Worm (Caenorhabditis elegans) whole organism, early embryonic: ENCODE data around the gene pir-1.

Experiments used
- B0310.2 ChIP-seq: sonication (generic microtip); optimal IDR thresholded peaks from 2 replicates; lab custom pipeline; 2016; ENCODE audit warnings: mild to moderate bottlenecking, missing genetic modification characterization, missing compliant biosample characterization
- F13C5.2 ChIP-seq: sonication (generic microtip); optimal IDR thresholded peaks from 2 replicates; lab custom pipeline; 2017; ENCODE audit warnings: mild to moderate bottlenecking, missing genetic modification characterization, inconsistent platforms, missing compliant biosample characterization
- aly-1 ChIP-seq: sonication (generic microtip); optimal IDR thresholded peaks from 2 replicates; lab custom pipeline; 2016; ENCODE audit warnings: missing genetic modification characterization, missing compliant biosample characterization
- ama-1 ChIP-seq: fragments of 150-350 bp; optimal IDR thresholded peaks from 2 replicates; lab custom pipeline; 2014
- ceh-13 ChIP-seq: fragments of 200-800 bp; sonication (Bioruptor generic); optimal IDR thresholded peaks from 2 replicates; lab custom pipeline; 2018; ENCODE audit warnings: mild to moderate bottlenecking, missing genetic modification characterization, missing compliant biosample characterization
- ceh-36 ChIP-seq: sonication (generic microtip); optimal IDR thresholded peaks from 2 replicates; lab custom pipeline; 2016; ENCODE audit warnings: missing genetic modification characterization, inconsistent platforms, missing compliant biosample characterization
- ets-7 ChIP-seq: sonication (generic microtip); optimal IDR thresholded peaks from 2 replicates; lab custom pipeline; 2016; ENCODE audit warnings: missing genotype, missing genetic modification characterization, missing compliant biosample characterization
- flt-1 ChIP-seq: fragments of 200-800 bp; sonication (Bioruptor generic); IDR thresholded peaks from 2 replicates; pipeline ENCODE4 v1.3.6; 2022; ENCODE audit warnings: missing genetic modification characterization, missing compliant biosample characterization
- hmbx-1 ChIP-seq: sonication (generic microtip); optimal IDR thresholded peaks from 2 replicates; lab custom pipeline; 2016; ENCODE audit warnings: mild to moderate bottlenecking, missing genetic modification characterization, missing compliant biosample characterization
- hmg-4 ChIP-seq: fragments of 200-800 bp; sonication (Bioruptor generic); optimal IDR thresholded peaks from 2 replicates; lab custom pipeline; 2018; ENCODE audit warnings: mild to moderate bottlenecking, missing genetic modification characterization, missing compliant biosample characterization
- hnd-1 ChIP-seq: sonication (generic microtip); optimal IDR thresholded peaks from 2 replicates; lab custom pipeline; 2016; ENCODE audit warnings: missing genetic modification characterization, missing compliant biosample characterization
- pes-1 ChIP-seq: fragments of 200-800 bp; sonication (Bioruptor generic); IDR thresholded peaks from 2 replicates; pipeline ENCODE4 v1.3.6; 2022; ENCODE audit warnings: missing genetic modification reagents, missing genetic modification characterization, missing compliant biosample characterization
- scrt-1 ChIP-seq: fragments of 200-800 bp; sonication (Bioruptor generic); IDR thresholded peaks from 2 replicates; pipeline ENCODE4 v1.3.6; 2022; ENCODE audit warnings: missing genetic modification characterization, missing compliant biosample characterization
- sea-1 ChIP-seq: fragments of 200-800 bp; sonication (Bioruptor generic); conservative IDR thresholded peaks from 2 replicates; pipeline ENCODE4 v1.3.6; 2022; ENCODE audit warnings: missing genetic modification characterization, missing compliant biosample characterization
- tbx-11 ChIP-seq: fragments of 200-800 bp; sonication (Bioruptor generic); IDR thresholded peaks from 2 replicates; pipeline ENCODE4 v1.3.6; 2022; ENCODE audit warnings: missing genetic modification characterization, missing compliant biosample characterization
- tbx-37 ChIP-seq: fragments of 200-800 bp; sonication (Bioruptor generic); conservative IDR thresholded peaks from 2 replicates; pipeline ENCODE4 v1.3.6; 2022; ENCODE audit warnings: missing genetic modification reagents, missing genetic modification characterization, missing compliant biosample characterization
- tra-4 ChIP-seq: sonication (generic microtip); optimal IDR thresholded peaks from 2 replicates; lab custom pipeline; 2017; ENCODE audit warnings: missing genetic modification characterization, missing compliant biosample characterization

pir-1 gene

DNA sequence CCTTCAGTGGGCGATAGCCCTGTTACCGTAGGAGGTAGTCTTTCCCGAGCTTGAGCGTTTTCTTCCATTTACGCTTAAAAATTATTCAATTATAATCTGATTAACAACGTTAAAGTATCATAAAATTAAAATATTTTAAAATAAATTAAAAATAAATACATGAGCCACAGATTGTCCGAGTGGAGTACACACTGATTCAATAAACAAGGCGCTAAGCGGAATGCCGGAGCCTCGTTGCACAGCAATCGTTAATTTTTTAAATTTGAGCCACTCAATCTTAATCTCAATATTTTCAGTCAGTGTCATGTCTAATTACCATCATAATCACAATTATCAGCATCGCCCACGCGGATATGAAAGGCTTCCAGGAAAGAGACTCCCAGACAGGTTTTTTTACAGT, at the start of gene pir-1, which contains the start of gene sec-5:
Gene pir-1 (plus strand): TSS at position 221 of the 400 bp plus-strand sequence.
Gene sec-5 (minus strand): TSS at position 73 of the 400 bp plus-strand sequence.
- TF ChIP-seq ama-1 (lab: Kevin White, UChicago) (no peak), hmg-4 (GFP tag; lab: Kevin White, UChicago) (no peak), B0310.2 (tag; lab: Kevin White, UChicago) (no peak), F13C5.2 (peak; percentile 26), scrt-1 (no peak), sea-1 (no peak)

DNA sequence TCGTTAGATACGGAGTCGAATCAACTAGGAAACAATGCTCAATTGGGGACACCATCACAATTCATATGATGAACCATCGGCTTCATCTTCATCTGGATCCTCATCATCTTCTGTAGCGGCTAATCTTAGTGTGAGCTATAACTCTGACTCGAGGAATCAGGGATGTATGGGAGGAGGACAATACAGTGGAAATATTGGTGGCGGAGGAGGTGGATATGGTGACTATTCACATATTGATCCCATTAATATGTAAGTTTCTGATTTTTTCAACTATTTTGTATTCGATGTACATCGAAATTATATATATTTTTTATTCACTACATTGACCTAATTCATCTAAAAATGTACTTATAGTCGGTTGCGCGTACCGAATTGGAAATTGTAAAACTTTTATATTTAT, 49.7 kb upstream of the pir-1 start:
- no peak for TF ChIP-seq hmg-4 (GFP tag; lab: Kevin White, UChicago)

DNA sequence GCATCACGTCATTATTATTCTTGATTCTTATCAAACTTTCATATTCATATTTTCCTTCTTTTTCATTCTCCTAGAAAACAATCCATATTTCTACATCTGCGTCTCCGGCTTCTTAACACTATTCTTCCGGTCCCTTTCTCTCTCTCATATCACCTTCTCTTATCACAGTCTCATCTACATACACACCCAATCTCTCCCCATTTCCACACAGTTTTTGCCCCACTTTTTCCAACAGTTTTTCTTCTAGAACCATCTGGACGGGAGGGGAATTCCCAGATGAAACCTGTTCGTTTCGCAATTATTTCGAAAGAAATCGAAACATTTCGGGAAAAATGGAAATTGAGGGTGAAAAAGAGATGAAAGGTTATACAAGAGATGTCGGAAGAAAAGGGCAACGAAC, 49.0 kb upstream of the pir-1 start:
- TF ChIP-seq hmbx-1 = no peak

DNA sequence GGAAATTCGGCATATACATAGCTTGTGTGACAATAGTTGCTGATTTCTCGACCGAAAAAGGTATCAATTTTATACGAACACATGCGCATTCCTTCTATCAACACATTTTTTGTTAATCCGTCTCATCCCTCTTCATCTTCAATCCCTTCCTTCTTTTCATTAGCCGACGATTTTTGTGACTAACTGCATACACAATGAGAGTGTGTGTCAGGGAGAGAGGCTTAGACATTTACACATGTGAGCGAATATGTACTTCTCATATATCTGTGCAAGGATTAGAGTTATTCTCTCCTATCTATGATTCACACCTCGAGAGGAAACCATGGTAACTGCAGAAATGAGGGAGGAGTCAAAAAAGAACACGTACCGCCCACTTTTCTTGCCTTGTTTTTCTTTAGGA, 46.8 kb upstream of the pir-1 start:
- peak; percentile 19 for TF ChIP-seq ceh-36 (tag; lab: Kevin White, UChicago)
- no peak for TF ChIP-seq F13C5.2
- TF ChIP-seq ceh-13 (GFP tag; lab: Kevin White, UChicago) = no peak

DNA sequence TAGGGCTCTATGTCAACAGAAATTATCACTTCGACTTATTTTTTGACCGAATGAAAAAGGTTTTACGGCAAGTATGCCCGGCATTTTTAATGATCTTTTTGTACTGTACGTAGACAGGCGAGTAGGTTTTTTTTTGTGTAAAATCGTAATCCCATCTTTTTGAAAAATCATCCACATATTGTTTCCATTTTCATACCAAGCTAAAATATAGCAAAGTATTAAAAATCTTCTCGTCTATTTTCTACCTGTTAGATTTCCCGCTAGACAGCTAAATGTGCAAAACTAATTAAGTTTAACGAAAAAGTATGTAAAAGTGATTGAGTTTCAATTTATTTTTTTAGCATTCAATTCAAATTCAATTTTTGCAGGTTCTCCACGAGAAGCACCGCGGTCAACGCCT, 45.7 kb upstream of the pir-1 start, which contains the start of gene C16D2.1:
Gene C16D2.1 (plus strand): TSS at position 301 of the 400 bp plus-strand sequence.
- TF ChIP-seq sea-1 = no peak
- TF ChIP-seq ceh-13 (GFP tag; lab: Kevin White, UChicago) = no peak

DNA sequence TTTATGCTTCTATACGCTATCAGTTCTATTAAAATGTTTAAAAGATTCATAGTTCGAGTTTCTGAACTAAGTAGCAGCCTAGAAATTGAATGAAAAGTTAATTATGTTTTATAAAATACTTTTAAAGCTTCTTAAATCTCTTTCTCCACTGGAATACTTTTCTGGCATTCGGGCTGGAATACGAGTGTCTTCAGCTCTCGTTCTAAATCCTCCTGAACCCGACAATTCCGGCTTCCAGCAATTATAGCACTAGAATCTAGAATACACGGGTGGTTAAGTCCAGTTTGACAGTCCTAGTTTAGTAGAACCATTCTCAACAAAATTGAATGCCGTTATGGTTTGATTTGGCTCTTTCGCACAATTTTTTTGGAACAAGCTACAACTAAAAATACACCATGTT, 44.8 kb upstream of the pir-1 start:
- TF ChIP-seq sea-1 (no peak), hmg-4 (GFP tag; lab: Kevin White, UChicago) (no peak), hmbx-1 (no peak), aly-1 (tag; lab: Kevin White, UChicago) (no peak), scrt-1 (no peak), pes-1 (GFP tag; lab: Robert Waterston, UW) (no peak), tbx-11 (GFP tag; lab: Robert Waterston, UW) (no peak), tbx-37 (GFP tag; lab: Robert Waterston, UW) (no peak), ceh-13 (GFP tag; lab: Kevin White, UChicago) (no peak), ceh-36 (tag; lab: Kevin White, UChicago) (no peak), F13C5.2 (no peak), tra-4 (no peak), ets-7 (tag; lab: Kevin White, UChicago) (no peak), flt-1 (GFP tag; lab: Robert Waterston, UW) (no peak), ama-1 (lab: Kevin White, UChicago) (no peak), B0310.2 (tag; lab: Kevin White, UChicago) (no peak), hnd-1 (tag; lab: Kevin White, UChicago) (no peak)

DNA sequence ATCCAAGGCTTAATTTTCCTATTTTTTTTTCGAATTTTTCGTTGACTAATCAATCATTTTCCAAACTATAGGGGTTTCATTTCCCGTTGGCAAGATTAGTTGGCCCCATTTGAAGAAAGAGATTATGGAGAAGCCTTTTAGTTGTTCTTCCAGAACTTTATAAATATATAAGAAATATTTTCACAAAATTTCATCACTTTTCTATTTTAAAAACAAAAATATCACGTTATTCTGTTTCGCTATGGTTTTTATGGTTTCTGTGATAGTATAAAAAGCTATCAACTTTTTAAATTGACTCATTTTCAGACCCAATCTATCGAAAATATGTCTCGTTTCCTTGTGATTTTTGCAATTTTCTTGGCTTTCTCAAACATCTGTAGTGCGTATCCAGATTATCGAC, 41.2 kb upstream of the pir-1 start, which contains the start of gene nlp-78:
Gene nlp-78 (plus strand): TSS at position 301 of the 400 bp plus-strand sequence.
- TF ChIP-seq ceh-36 (tag; lab: Kevin White, UChicago) (no peak), tbx-37 (GFP tag; lab: Robert Waterston, UW) (no peak), F13C5.2 (no peak), tbx-11 (GFP tag; lab: Robert Waterston, UW) (no peak), ceh-13 (GFP tag; lab: Kevin White, UChicago) (no peak), ama-1 (lab: Kevin White, UChicago) (no peak), sea-1 (no peak), aly-1 (tag; lab: Kevin White, UChicago) (no peak), flt-1 (GFP tag; lab: Robert Waterston, UW) (no peak)

DNA sequence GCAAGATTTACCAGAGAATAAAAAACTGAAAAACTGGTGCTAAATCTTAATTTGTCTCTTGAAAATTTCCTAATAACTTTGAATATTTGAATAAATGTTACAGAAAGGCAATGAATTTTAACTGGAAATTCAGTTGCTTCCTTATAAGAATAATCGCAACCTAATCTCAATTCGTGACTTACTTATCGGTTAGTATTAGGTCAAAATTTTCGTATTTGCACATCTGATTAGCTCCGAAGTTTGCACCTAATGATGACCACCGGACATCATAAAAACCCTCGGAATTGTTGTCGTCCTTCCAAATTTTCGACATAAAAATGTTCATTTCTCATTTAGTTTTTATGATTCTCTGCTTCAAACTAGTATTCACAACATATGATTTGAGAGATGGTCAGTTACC, 39.3 kb upstream of the pir-1 start, which contains the start of gene C16D2.3:
Gene C16D2.3 (plus strand): TSS at position 301 of the 400 bp plus-strand sequence.
- TF ChIP-seq hmbx-1 = no peak
- no peak for TF ChIP-seq tra-4

DNA sequence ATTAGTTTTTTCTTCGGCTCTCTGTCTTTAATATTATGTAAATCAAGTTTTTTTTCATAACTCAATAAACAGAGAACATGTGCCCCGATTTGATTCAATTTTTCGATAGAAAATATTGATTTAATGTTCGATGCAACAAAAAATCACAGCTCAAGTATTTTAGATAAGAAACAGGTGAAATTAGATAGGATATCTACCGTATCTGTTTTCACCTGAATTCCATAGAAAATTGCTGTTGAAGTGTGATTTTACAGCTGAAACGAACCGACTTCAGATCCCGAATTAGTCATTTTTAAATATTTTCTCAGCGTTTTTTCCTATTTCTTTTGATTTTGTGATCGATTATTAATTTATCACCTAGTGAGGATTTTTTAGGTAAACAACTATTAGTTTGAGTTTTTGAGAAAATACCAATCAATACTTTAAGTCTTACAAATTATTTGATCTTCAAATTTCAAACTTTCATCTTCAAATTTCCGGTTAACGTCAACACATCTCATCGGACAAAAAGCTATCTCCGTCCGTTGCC, 37.9 kb upstream of the pir-1 start, which contains the start of gene Y9C2UA.1:
Gene Y9C2UA.1 (plus strand): TSS at position 479 of the 529 bp plus-strand sequence.
- TF ChIP-seq hmbx-1 (no peak), tra-4 (no peak), ceh-13 (GFP tag; lab: Kevin White, UChicago) (no peak), tbx-37 (GFP tag; lab: Robert Waterston, UW) (no peak), ets-7 (tag; lab: Kevin White, UChicago) (no peak), pes-1 (GFP tag; lab: Robert Waterston, UW) (no peak), B0310.2 (tag; lab: Kevin White, UChicago) (no peak), hmg-4 (GFP tag; lab: Kevin White, UChicago) (no peak), hnd-1 (tag; lab: Kevin White, UChicago) (no peak), F13C5.2 (no peak), aly-1 (tag; lab: Kevin White, UChicago) (no peak), ama-1 (lab: Kevin White, UChicago) (no peak)
